Worm (Caenorhabditis elegans) whole organism, L3 larva: Measurements from ENCODE around the gene Y34F4.3.

Experiments used
- ZK546.5 ChIP-seq: sonication (generic microtip); optimal IDR thresholded peaks from 2 replicates; lab custom pipeline; 2017; ENCODE audit warnings: missing biosample characterization, missing genetic modification characterization
- ama-1 ChIP-seq: fragments of 150-350 bp; optimal IDR thresholded peaks from 2 replicates; lab custom pipeline; 2018
- lin-15B ChIP-seq: fragments of 150-350 bp; optimal IDR thresholded peaks from 2 replicates; lab custom pipeline; 2014; ENCODE audit warnings: missing biosample characterization, missing genetic modification characterization
- nhr-67 ChIP-seq: fragments of 150-350 bp; optimal IDR thresholded peaks from 2 replicates; lab custom pipeline; 2014; ENCODE audit warnings: missing biosample characterization, missing genetic modification characterization
- sea-2 ChIP-seq: fragments of 150-350 bp; sonication (generic microtip); optimal IDR thresholded peaks from 4 replicates; lab custom pipeline; 2014; ENCODE audit warnings: missing biosample characterization, missing genetic modification reagents, missing genetic modification characterization
- snpc-4 ChIP-seq: fragments of 150-350 bp; optimal IDR thresholded peaks from 2 replicates; lab custom pipeline; 2014; ENCODE audit warnings: missing biosample characterization, missing genetic modification characterization
- unc-62 ChIP-seq: fragments of 150-350 bp; sonication (generic microtip); optimal IDR thresholded peaks from 4 replicates; lab custom pipeline; 2014; ENCODE audit warnings: missing biosample characterization, missing genetic modification reagents, missing genetic modification characterization

DNA sequence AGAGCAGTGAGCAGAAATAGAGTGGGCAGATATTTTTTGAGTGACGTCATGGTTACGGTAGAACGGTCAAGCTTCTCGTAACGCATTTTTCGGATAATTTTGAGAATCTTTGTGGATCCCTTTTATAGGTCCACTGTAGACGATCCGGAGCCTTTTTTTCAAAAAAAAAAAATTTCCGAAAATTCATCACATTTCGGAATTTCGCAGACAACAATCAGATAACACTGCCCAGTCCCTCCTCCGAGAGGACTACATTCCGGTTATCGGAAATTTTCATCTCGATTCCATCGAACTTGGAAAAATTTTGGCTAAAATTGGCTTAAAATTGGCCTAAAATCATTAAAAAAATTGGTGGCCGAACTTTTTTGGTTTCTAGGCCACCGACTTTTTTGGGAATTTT lies 44.0 kb upstream of the Y34F4.3 start, which contains the start of gene BE0003N10.6:
- TF ChIP-seq lin-15B (tag; lab: Kevin White, UChicago) (no peak), ZK546.5 (tag; lab: Kevin White, UChicago) (no peak), nhr-67 (no peak), unc-62 (no peak), snpc-4 (tag; lab: Kevin White, UChicago) (no peak), ama-1 (lab: Kevin White, UChicago) (no peak), sea-2 (GFP tag; lab: Kevin White, UChicago) (no peak)
